Worm (Caenorhabditis elegans) whole organism, early embryonic: ENCODE results near the gene szy-20.

Experiments
- B0310.2 ChIP-seq: sonication (generic microtip); optimal IDR thresholded peaks from 2 replicates; lab custom pipeline; 2016; ENCODE audit warnings: mild to moderate bottlenecking, missing genetic modification characterization, missing compliant biosample characterization
- F13C5.2 ChIP-seq: sonication (generic microtip); optimal IDR thresholded peaks from 2 replicates; lab custom pipeline; 2017; ENCODE audit warnings: mild to moderate bottlenecking, missing genetic modification characterization, inconsistent platforms, missing compliant biosample characterization
- aly-1 ChIP-seq: sonication (generic microtip); optimal IDR thresholded peaks from 2 replicates; lab custom pipeline; 2016; ENCODE audit warnings: missing genetic modification characterization, missing compliant biosample characterization
- ama-1 ChIP-seq: fragments of 150-350 bp; optimal IDR thresholded peaks from 2 replicates; lab custom pipeline; 2014
- ceh-13 ChIP-seq: fragments of 200-800 bp; sonication (Bioruptor generic); optimal IDR thresholded peaks from 2 replicates; lab custom pipeline; 2018; ENCODE audit warnings: mild to moderate bottlenecking, missing genetic modification characterization, missing compliant biosample characterization
- ceh-36 ChIP-seq: sonication (generic microtip); optimal IDR thresholded peaks from 2 replicates; lab custom pipeline; 2016; ENCODE audit warnings: missing genetic modification characterization, inconsistent platforms, missing compliant biosample characterization
- ets-7 ChIP-seq: sonication (generic microtip); optimal IDR thresholded peaks from 2 replicates; lab custom pipeline; 2016; ENCODE audit warnings: missing genotype, missing genetic modification characterization, missing compliant biosample characterization
- flt-1 ChIP-seq: fragments of 200-800 bp; sonication (Bioruptor generic); IDR thresholded peaks from 2 replicates; pipeline ENCODE4 v1.3.6; 2022; ENCODE audit warnings: missing genetic modification characterization, missing compliant biosample characterization
- hmbx-1 ChIP-seq: sonication (generic microtip); optimal IDR thresholded peaks from 2 replicates; lab custom pipeline; 2016; ENCODE audit warnings: mild to moderate bottlenecking, missing genetic modification characterization, missing compliant biosample characterization
- hmg-4 ChIP-seq: fragments of 200-800 bp; sonication (Bioruptor generic); optimal IDR thresholded peaks from 2 replicates; lab custom pipeline; 2018; ENCODE audit warnings: mild to moderate bottlenecking, missing genetic modification characterization, missing compliant biosample characterization
- hnd-1 ChIP-seq: sonication (generic microtip); optimal IDR thresholded peaks from 2 replicates; lab custom pipeline; 2016; ENCODE audit warnings: missing genetic modification characterization, missing compliant biosample characterization
- pes-1 ChIP-seq: fragments of 200-800 bp; sonication (Bioruptor generic); IDR thresholded peaks from 2 replicates; pipeline ENCODE4 v1.3.6; 2022; ENCODE audit warnings: missing genetic modification reagents, missing genetic modification characterization, missing compliant biosample characterization
- scrt-1 ChIP-seq: fragments of 200-800 bp; sonication (Bioruptor generic); IDR thresholded peaks from 2 replicates; pipeline ENCODE4 v1.3.6; 2022; ENCODE audit warnings: missing genetic modification characterization, missing compliant biosample characterization
- sea-1 ChIP-seq: fragments of 200-800 bp; sonication (Bioruptor generic); conservative IDR thresholded peaks from 2 replicates; pipeline ENCODE4 v1.3.6; 2022; ENCODE audit warnings: missing genetic modification characterization, missing compliant biosample characterization
- tbx-11 ChIP-seq: fragments of 200-800 bp; sonication (Bioruptor generic); IDR thresholded peaks from 2 replicates; pipeline ENCODE4 v1.3.6; 2022; ENCODE audit warnings: missing genetic modification characterization, missing compliant biosample characterization
- tbx-37 ChIP-seq: fragments of 200-800 bp; sonication (Bioruptor generic); conservative IDR thresholded peaks from 2 replicates; pipeline ENCODE4 v1.3.6; 2022; ENCODE audit warnings: missing genetic modification reagents, missing genetic modification characterization, missing compliant biosample characterization
- tra-4 ChIP-seq: sonication (generic microtip); optimal IDR thresholded peaks from 2 replicates; lab custom pipeline; 2017; ENCODE audit warnings: missing genetic modification characterization, missing compliant biosample characterization

szy-20 gene

ce11 chrII:9005067-9005466 lies 35.9 kb upstream of the szy-20 start, which contains the start of gene F44G4.7:
Gene F44G4.7 (minus strand): TSS chrII:9005167.
- TF ChIP-seq tra-4 (tag; lab: Kevin White, UChicago) (no peak), hmbx-1 (tag; lab: Kevin White, UChicago) (no peak), F13C5.2 (tag; lab: Kevin White, UChicago) (no peak), ceh-36 (tag; lab: Kevin White, UChicago) (no peak), flt-1 (GFP tag; lab: Robert Waterston, UW) (no peak), B0310.2 (tag; lab: Kevin White, UChicago) (no peak), aly-1 (tag; lab: Kevin White, UChicago) (no peak), ceh-13 (GFP tag; lab: Kevin White, UChicago) (no peak), sea-1 (GFP tag; lab: Robert Waterston, UW) (no peak), tbx-37 (GFP tag; lab: Robert Waterston, UW) (no peak), hnd-1 (tag; lab: Kevin White, UChicago) (no peak), ets-7 (tag; lab: Kevin White, UChicago) (no peak)

ce11 chrII:9001743-9002222 lies 32.6 kb upstream of the szy-20 start, which contains the start of gene F44G4.6:
Gene F44G4.6 (minus strand): TSS chrII:9001793.
- no peak for TF ChIP-seq flt-1 (GFP tag; lab: Robert Waterston, UW)
- no peak for TF ChIP-seq sea-1 (GFP tag; lab: Robert Waterston, UW)
- no peak for TF ChIP-seq ceh-36 (tag; lab: Kevin White, UChicago)
- no peak for TF ChIP-seq tbx-11 (GFP tag; lab: Robert Waterston, UW)
- no peak for TF ChIP-seq hmbx-1 (tag; lab: Kevin White, UChicago)
- TF ChIP-seq tbx-37 (GFP tag; lab: Robert Waterston, UW) = no peak
- TF ChIP-seq tra-4 (tag; lab: Kevin White, UChicago) = no peak
- TF ChIP-seq ets-7 (tag; lab: Kevin White, UChicago) = no peak
- TF ChIP-seq ceh-13 (GFP tag; lab: Kevin White, UChicago) = no peak

ce11 chrII:9000331-9000730 lies 31.2 kb upstream of the szy-20 start, which contains the start of gene F44G4.5:
Gene F44G4.5 (minus strand): TSS chrII:9000431.
- TF ChIP-seq tbx-37 (GFP tag; lab: Robert Waterston, UW) (no peak), aly-1 (tag; lab: Kevin White, UChicago) (no peak), ama-1 (lab: Kevin White, UChicago) (no peak), ets-7 (tag; lab: Kevin White, UChicago) (no peak), tra-4 (tag; lab: Kevin White, UChicago) (no peak), ceh-13 (GFP tag; lab: Kevin White, UChicago) (no peak), flt-1 (GFP tag; lab: Robert Waterston, UW) (no peak), sea-1 (GFP tag; lab: Robert Waterston, UW) (no peak), hmbx-1 (tag; lab: Kevin White, UChicago) (no peak), pes-1 (GFP tag; lab: Robert Waterston, UW) (no peak), F13C5.2 (tag; lab: Kevin White, UChicago) (no peak), ceh-36 (tag; lab: Kevin White, UChicago) (no peak), hmg-4 (GFP tag; lab: Kevin White, UChicago) (no peak), tbx-11 (GFP tag; lab: Robert Waterston, UW) (no peak), B0310.2 (tag; lab: Kevin White, UChicago) (no peak)

ce11 chrII:8997479-8997878 lies 28.3 kb upstream of the szy-20 start, which contains the start of the genes F44G4.3 and tdp-1:
Gene F44G4.3 (minus strand): TSS chrII:8997662.
Gene tdp-1 (plus strand): TSS chrII:8997825.
- TF ChIP-seq hmbx-1 (tag; lab: Kevin White, UChicago) = no peak
- no peak for TF ChIP-seq ceh-13 (GFP tag; lab: Kevin White, UChicago)

ce11 chrII:8996064-8996463 lies 26.9 kb upstream of the szy-20 start, which contains the start of gene ndub-2:
Gene ndub-2 (plus strand): TSS chrII:8996364.
- no peak for TF ChIP-seq F13C5.2 (tag; lab: Kevin White, UChicago)
- TF ChIP-seq tbx-11 (GFP tag; lab: Robert Waterston, UW) = no peak
- no peak for TF ChIP-seq hmg-4 (GFP tag; lab: Kevin White, UChicago)
- no peak for TF ChIP-seq ceh-36 (tag; lab: Kevin White, UChicago)
- no peak for TF ChIP-seq pes-1 (GFP tag; lab: Robert Waterston, UW)
- no peak for TF ChIP-seq hnd-1 (tag; lab: Kevin White, UChicago)
- no peak for TF ChIP-seq ets-7 (tag; lab: Kevin White, UChicago)
- TF ChIP-seq hmbx-1 (tag; lab: Kevin White, UChicago) = no peak
- no peak for TF ChIP-seq sea-1 (GFP tag; lab: Robert Waterston, UW)
- TF ChIP-seq tbx-37 (GFP tag; lab: Robert Waterston, UW) = no peak
- TF ChIP-seq flt-1 (GFP tag; lab: Robert Waterston, UW) = no peak
- no peak for TF ChIP-seq ceh-13 (GFP tag; lab: Kevin White, UChicago)
- TF ChIP-seq scrt-1 (GFP tag; lab: Robert Waterston, UW) = no peak
- no peak for TF ChIP-seq ama-1 (lab: Kevin White, UChicago)
- no peak for TF ChIP-seq tra-4 (tag; lab: Kevin White, UChicago)

- no peak for TF ChIP-seq pes-1 (GFP tag; lab: Robert Waterston, UW)
- TF ChIP-seq sea-1 (GFP tag; lab: Robert Waterston, UW) = no peak
- TF ChIP-seq ceh-36 (tag; lab: Kevin White, UChicago) = no peak
- no peak for TF ChIP-seq ceh-13 (GFP tag; lab: Kevin White, UChicago)
- no peak for TF ChIP-seq tbx-11 (GFP tag; lab: Robert Waterston, UW)
- no peak for TF ChIP-seq B0310.2 (tag; lab: Kevin White, UChicago)
- TF ChIP-seq F13C5.2 (tag; lab: Kevin White, UChicago) = no peak
- TF ChIP-seq hnd-1 (tag; lab: Kevin White, UChicago) = no peak
- TF ChIP-seq aly-1 (tag; lab: Kevin White, UChicago) = no peak
- TF ChIP-seq scrt-1 (GFP tag; lab: Robert Waterston, UW) = no peak
- TF ChIP-seq ama-1 (lab: Kevin White, UChicago) = no peak
- no peak for TF ChIP-seq tbx-37 (GFP tag; lab: Robert Waterston, UW)
- TF ChIP-seq ets-7 (tag; lab: Kevin White, UChicago) = no peak
- TF ChIP-seq hmg-4 (GFP tag; lab: Kevin White, UChicago) = no peak
- TF ChIP-seq hmbx-1 (tag; lab: Kevin White, UChicago) = no peak
- no peak for TF ChIP-seq flt-1 (GFP tag; lab: Robert Waterston, UW)
- no peak for TF ChIP-seq tra-4 (tag; lab: Kevin White, UChicago)
Observed at ce11 chrII:8994336-8994735, 25.2 kb upstream of the szy-20 start, which contains the start of gene F44G4.1. Gene F44G4.1 (plus strand): TSS chrII:8994636.
